Worm (Caenorhabditis elegans) whole organism, late embryonic: ENCODE measurements around the gene clec-142.

Experiments
- ceh-30 ChIP-seq: fragments of 150-350 bp; optimal IDR thresholded peaks from 2 replicates; lab custom pipeline; 2014; ENCODE audit warnings: missing biosample characterization, missing genetic modification characterization
- ceh-9 ChIP-seq: sonication (generic microtip); optimal IDR thresholded peaks from 2 replicates; lab custom pipeline; 2016; ENCODE audit warnings: mild to moderate bottlenecking, missing genetic modification characterization, inconsistent platforms, missing compliant biosample characterization
- elt-4 ChIP-seq: sonication (generic microtip); optimal IDR thresholded peaks from 2 replicates; lab custom pipeline; 2016; ENCODE audit warnings: missing genetic modification characterization, missing compliant biosample characterization
- fkh-10 ChIP-seq: fragments of 150-350 bp; optimal IDR thresholded peaks from 2 replicates; lab custom pipeline; 2014; ENCODE audit warnings: missing biosample characterization, missing genetic modification reagents, missing genetic modification characterization
- nhr-11 ChIP-seq: fragments of 150-350 bp; optimal IDR thresholded peaks from 2 replicates; lab custom pipeline; 2014; ENCODE audit warnings: missing biosample characterization, missing genetic modification characterization
- pax-1 ChIP-seq: fragments of 150-350 bp; optimal IDR thresholded peaks from 2 replicates; lab custom pipeline; 2014; ENCODE audit warnings: missing biosample characterization, missing genetic modification characterization
- pha-4 ChIP-seq: fragments of 150-350 bp; optimal IDR thresholded peaks from 2 replicates; lab custom pipeline; 2018; ENCODE audit warnings: missing biosample characterization, missing genetic modification reagents, missing genetic modification characterization
- ttx-3 ChIP-seq: sonication (generic microtip); optimal IDR thresholded peaks from 2 replicates; lab custom pipeline; 2016; ENCODE audit warnings: missing genetic modification reagents, missing genetic modification characterization, missing compliant biosample characterization

DNA sequence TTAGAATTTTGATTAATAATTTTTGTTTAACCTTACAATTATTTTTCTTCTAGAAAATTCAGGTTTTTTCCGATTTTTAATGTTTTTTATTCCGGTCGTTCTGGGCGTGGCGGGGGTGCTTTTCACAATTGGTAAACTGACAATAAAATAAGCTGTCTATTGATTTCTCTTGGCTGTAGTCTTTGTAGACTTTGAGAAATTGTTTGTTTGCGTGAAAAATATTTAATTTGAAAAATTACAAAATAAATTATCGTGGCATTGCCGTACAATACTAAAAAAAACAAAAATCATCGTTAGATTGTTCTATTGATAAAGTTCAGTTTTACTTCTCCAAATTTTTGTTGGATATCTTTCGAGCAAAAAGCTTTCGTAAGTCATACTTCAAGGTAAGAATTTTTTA, 32.0 kb upstream of the clec-142 start, which contains the start of gene F35C11.3:
- no peak for TF ChIP-seq fkh-10 (GFP tag; lab: Kevin White, UChicago)
- TF ChIP-seq pha-4: no peak
- no peak for TF ChIP-seq nhr-11 (tag; lab: Kevin White, UChicago)
- TF ChIP-seq ceh-30 (tag; lab: Kevin White, UChicago): no peak
- TF ChIP-seq ceh-9 (tag; lab: Kevin White, UChicago): no peak
- TF ChIP-seq ttx-3 (tag; lab: Kevin White, UChicago): no peak
- TF ChIP-seq elt-4 (tag; lab: Kevin White, UChicago): no peak
- no peak for TF ChIP-seq pax-1 (tag; lab: Kevin White, UChicago)
